Fruit fly (Drosophila melanogaster) whole organism, wandering third instar larva: Measurements from ENCODE around the gene CG15517.

Source experiments
- Abd-B ChIP-seq: fragments of >200 bp; optimal IDR thresholded peaks from 2 replicates; lab custom pipeline; 2017; ENCODE audit warnings: missing biosample characterization, missing genetic modification characterization
- pan ChIP-seq: fragments of >200 bp; optimal IDR thresholded peaks from 2 replicates; lab custom pipeline; 2017

DNA sequence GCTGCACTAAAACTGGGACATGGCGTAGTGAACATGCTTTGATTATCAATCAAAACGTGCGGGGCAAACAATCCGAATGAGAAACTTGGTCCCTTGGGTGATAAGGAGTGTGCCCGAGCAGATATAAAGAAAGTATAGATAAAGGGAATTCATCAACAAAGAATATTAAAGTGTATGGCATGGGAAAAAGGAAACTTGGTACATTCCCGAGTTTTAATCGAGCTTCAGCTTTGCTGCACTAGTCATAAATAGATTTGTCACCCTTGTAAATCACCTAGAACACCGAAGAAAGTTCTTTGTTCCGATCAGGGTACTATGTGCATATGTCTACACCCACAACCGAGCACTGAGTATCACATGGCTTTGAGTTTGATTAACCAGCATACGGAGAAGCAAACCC, 36.2 kb downstream of the CG15517 start:
- TF ChIP-seq Abd-B (GFP tag; lab: Kevin White, UChicago) (no peak), pan (no peak)
